Worm (Caenorhabditis elegans) whole organism, L4/young adult: ENCODE results near the gene ZK177.11.

ENCODE experiments used
- W03F9.2 ChIP-seq: fragments of 150-350 bp; optimal IDR thresholded peaks from 2 replicates; lab custom pipeline; 2014; ENCODE audit warnings: missing biosample characterization, missing genetic modification characterization
- dao-5 ChIP-seq: sonication (generic microtip); optimal IDR thresholded peaks from 2 replicates; lab custom pipeline; 2016; ENCODE audit warnings: missing genotype, missing genetic modification characterization, moderate library complexity, missing compliant biosample characterization
- him-1 ChIP-seq: sonication (generic microtip); optimal IDR thresholded peaks from 2 replicates; lab custom pipeline; 2016; ENCODE audit warnings: missing genotype, missing genetic modification reagents, missing genetic modification characterization, missing compliant biosample characterization

Gene ZK177.11

DNA sequence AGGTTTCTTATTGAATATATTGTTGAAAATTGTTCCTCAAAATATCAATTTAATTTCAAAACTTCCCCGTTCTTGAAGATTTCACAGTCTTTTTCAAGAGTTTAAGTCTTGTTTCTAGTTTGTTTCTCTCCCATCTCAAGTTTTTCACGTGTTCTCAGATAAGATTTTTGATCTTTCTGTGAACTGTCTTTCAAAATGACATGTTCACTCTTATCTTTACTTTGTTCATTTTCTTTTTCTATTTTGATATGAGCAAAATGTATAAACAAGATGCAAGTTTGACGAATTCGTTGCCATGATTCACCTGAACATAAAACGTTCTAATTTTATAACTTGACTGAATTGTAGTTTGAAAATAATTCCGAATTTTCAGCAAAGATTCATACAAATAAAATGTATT is 32.1 kb downstream of the ZK177.11 start:
- no peak for TF ChIP-seq him-1
- TF ChIP-seq dao-5 (tag; lab: Kevin White, UChicago), result no peak
- TF ChIP-seq W03F9.2 (tag; lab: Kevin White, UChicago), result no peak

DNA sequence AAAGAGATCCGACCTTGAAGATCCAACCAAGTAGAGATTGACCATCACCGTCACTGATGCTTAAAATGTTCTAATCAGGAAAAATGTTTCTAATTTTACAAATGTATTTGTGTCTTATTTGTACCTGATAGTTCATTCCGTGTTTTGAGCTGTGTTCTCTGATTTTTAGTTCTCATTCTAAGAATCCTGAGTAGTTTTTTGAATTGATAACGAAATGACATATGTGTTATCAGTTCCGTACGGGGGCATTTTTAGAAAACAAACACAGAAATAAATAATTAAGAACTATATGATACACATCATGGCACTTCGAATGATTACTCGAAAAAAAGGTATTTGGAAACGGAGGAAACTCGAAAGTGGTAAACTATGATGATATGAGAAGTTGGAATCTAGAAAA is 32.8 kb downstream of the ZK177.11 start:
- TF ChIP-seq dao-5 (tag; lab: Kevin White, UChicago), result no peak
- no peak for TF ChIP-seq W03F9.2 (tag; lab: Kevin White, UChicago)

DNA sequence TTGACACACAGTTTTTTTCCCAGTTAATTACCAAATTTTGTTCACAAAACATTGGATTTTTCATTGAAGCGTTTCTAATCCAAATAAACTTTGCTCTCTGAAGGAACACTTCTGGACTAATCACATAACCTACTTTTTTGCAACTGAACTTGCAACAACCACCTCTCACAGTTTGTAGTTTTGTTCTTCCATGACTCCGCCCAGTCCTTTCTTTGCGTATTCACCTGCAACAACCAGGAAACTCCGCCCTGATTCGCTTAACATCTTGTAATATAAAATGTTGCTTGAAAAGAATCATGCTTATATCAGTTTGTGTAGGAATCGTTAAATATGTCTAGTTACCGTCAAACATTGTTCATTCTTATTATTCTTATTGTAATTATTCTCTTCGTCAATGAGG is 33.7 kb downstream of the ZK177.11 start, which contains the start of gene ins-11:
Gene ins-11, plus strand, starts transcription at position 301 of the 400 bp plus-strand sequence.
- TF ChIP-seq W03F9.2 (tag; lab: Kevin White, UChicago) (no peak), him-1 (no peak)

DNA sequence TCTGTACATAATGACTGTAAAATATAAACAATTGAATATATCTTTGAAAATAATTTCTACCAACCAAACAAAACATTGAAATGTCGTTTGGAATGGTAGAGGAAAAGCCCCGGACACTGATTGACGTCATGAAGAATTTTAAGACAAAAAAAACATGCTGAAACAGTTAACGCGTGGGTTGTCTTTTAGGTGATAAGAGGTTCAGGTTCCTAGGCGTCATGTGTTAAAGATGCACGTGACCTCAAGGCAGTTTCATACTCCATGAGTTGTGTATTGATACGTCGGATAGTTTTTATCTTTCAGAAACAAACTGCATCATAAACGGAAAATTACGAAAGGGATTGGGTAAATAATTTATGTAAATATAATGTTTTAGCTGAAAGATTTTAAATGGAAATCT is 34.4 kb downstream of the ZK177.11 start:
- TF ChIP-seq dao-5 (tag; lab: Kevin White, UChicago) (no peak), W03F9.2 (tag; lab: Kevin White, UChicago) (no peak), him-1 (no peak)

DNA sequence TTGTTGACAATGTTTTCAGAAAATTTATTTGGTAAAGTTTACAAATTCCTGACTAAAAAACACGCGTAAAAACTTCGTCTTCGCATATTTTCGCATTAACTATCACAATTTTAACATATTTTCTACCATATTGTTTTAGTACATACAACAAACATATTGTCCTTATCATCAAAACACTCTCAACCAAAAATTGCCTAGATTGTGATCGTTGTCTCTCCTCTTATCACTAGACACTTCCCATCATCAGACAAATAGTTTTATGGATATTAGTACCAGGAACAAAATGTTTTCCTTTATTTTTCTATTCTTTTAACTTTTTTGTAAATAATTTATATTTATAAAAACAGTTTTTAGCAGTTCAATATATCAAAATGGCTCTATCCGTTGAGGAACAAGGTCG is 38.7 kb downstream of the ZK177.11 start, which contains the start of gene C17C3.3:
Gene C17C3.3, plus strand, starts transcription at position 346 of the 400 bp plus-strand sequence.
- TF ChIP-seq dao-5 (tag; lab: Kevin White, UChicago), result no peak
- TF ChIP-seq him-1, result no peak

DNA sequence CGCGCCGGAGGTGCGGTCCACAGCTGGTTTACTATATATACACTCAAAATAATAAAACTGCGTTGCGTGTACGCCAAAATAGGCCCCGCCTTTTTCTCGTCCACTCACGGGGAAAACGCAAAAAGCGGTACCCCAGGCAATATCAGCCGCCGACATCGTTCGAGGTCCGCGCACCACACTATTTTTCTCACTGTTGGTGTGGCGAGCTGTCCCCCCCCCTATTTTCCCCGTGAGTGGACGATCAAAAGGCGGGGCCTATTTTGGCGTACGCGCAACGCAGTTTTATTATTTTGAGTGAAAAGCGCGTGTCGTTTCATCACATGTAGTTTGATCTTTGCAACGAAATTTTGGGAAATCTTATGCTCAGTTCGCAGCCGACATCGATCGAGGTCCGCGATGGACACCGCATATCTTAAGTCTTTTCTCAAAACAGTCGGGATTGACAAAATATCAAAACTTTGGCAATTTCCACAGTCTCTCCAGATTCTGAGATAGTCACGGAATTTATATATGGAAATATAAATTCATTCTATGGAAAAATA is 42.4 kb downstream of the ZK177.11 start:
- TF ChIP-seq W03F9.2 (tag; lab: Kevin White, UChicago) (no peak), him-1 (no peak), dao-5 (tag; lab: Kevin White, UChicago) (no peak)

DNA sequence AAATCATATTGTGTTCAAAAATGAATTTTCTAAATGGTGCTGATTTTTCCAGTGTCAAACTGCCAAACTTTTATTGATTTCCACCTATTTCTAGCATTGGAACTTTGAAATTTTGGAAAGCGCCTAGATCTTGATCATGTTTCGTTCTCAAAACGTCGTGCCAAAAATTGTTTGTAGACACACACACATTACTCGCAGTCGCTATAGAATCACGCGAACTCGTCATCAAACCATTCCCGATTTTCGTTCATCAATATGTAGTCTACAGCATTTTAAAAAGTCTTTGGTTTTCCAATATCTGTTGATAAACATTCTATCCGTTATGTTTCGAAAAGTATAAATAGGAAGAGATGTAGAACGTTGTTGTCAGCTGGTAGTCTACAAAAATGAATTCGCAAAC is 47.5 kb downstream of the ZK177.11 start, which contains the start of the genes C17C3.1 and C17C3.15:
Gene C17C3.1, plus strand, starts transcription at position 301 of the 400 bp plus-strand sequence.
Gene C17C3.15, plus strand, starts transcription at position 383 of the 400 bp plus-strand sequence.
- TF ChIP-seq dao-5 (tag; lab: Kevin White, UChicago) (no peak), W03F9.2 (tag; lab: Kevin White, UChicago) (no peak), him-1 (no peak)

DNA sequence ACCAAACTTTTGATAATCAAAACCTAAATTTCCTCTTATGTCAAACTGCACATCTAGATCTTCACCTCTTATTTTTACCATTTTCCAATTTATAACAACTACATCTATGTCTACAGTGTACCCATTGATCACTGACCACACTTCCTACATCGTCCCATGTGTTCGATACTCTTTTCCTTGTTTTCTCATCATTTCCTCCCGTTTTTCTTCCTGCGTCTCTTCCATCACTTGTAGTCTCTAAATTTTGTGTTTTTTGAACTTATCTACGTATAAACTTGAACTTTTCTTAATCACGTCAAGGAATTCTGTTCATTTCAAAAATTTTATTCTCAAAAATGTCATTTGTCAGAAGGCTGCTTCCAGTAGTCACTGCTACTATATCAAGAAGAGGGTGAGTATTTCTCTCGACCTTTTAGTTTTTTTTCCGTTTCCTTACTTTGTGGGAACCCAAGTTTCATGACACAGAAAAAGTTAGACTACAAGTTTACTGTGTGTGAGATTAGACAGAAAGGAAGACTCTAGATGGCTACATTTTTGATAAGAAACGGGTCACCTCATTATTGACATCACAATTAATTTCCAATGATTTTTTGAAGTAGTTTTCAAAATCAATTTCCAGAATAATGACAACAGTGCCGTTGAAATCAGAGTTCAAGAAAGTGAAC is 49.5 kb downstream of the ZK177.11 start:
- TF ChIP-seq him-1 (no peak), W03F9.2 (tag; lab: Kevin White, UChicago) (no peak), dao-5 (tag; lab: Kevin White, UChicago) (no peak)
